Fruit fly (Drosophila melanogaster) whole organism, embryonic: ENCODE results near the gene CG11378.

Experiments
- ATbp ChIP-seq: fragments of 200-800 bp; sonication (Bioruptor generic); optimal IDR thresholded peaks from 2 replicates; lab custom pipeline; 2017; ENCODE audit warnings: missing biosample characterization, mild to moderate bottlenecking, missing genetic modification characterization, missing genetic modification reagents
- Awh ChIP-seq: fragments of 200-800 bp; sonication (Bioruptor generic); IDR thresholded peaks from 2 replicates; pipeline ENCODE4, ENCODE4 v1.3.6; 2022; ENCODE audit warnings: missing biosample characterization, missing genetic modification characterization
- CG10274 ChIP-seq: fragments of 200-800 bp; sonication (Bioruptor generic); optimal IDR thresholded peaks from 3 replicates; lab custom pipeline; 2017; ENCODE audit warnings: missing biosample characterization, mild to moderate bottlenecking, missing genetic modification characterization
- CG11085 ChIP-seq: fragments of 200-800 bp; sonication (Bioruptor generic); IDR thresholded peaks from 2 replicates; pipeline ENCODE4 v1.3.6; 2022; ENCODE audit warnings: missing biosample characterization, missing genetic modification characterization
- CG11456 ChIP-seq: fragments of 200-800 bp; sonication (Bioruptor generic); IDR thresholded peaks from 3 replicates; pipeline ENCODE4 v1.3.6; 2022; ENCODE audit warnings: missing biosample characterization, missing genetic modification characterization
- CG12299 ChIP-seq: fragments of 200-800 bp; sonication (Bioruptor generic); optimal IDR thresholded peaks from 2 replicates; lab custom pipeline; 2018; ENCODE audit warnings: missing biosample characterization, mild to moderate bottlenecking, missing genetic modification characterization
- CG15011 ChIP-seq: fragments of 200-800 bp; sonication (Bioruptor generic); optimal IDR thresholded peaks from 3 replicates; lab custom pipeline; 2018; ENCODE audit warnings: missing biosample characterization, mild to moderate bottlenecking, missing genetic modification characterization
- CG15479 ChIP-seq: fragments of 200-800 bp; sonication (Bioruptor generic); optimal IDR thresholded peaks from 3 replicates; lab custom pipeline; 2019; ENCODE audit warnings: missing biosample characterization, mild to moderate bottlenecking, missing genetic modification characterization, moderate library complexity
- CG16863 ChIP-seq: fragments of 200-800 bp; sonication (Bioruptor generic); optimal IDR thresholded peaks from 3 replicates; lab custom pipeline; 2016; ENCODE audit warnings: missing biosample characterization, missing genetic modification characterization
- CG17186 ChIP-seq: fragments of 200-800 bp; sonication (Bioruptor generic); optimal IDR thresholded peaks from 3 replicates; lab custom pipeline; 2017; ENCODE audit warnings: missing biosample characterization, missing genetic modification reagents, missing genetic modification characterization
- CG2875 ChIP-seq: fragments of 200-800 bp; sonication (Bioruptor generic); optimal IDR thresholded peaks from 2 replicates; lab custom pipeline; 2017; ENCODE audit warnings: missing biosample characterization, mild to moderate bottlenecking, missing genetic modification characterization, missing genetic modification reagents
- CG3163 ChIP-seq: fragments of 200-800 bp; sonication (Bioruptor generic); optimal IDR thresholded peaks from 3 replicates; lab custom pipeline; 2016; ENCODE audit warnings: missing biosample characterization, missing genetic modification characterization
- CG4404 ChIP-seq: fragments of 200-800 bp; sonication (Bioruptor generic); IDR thresholded peaks from 2 replicates; pipeline ENCODE4 v1.3.6; 2022; ENCODE audit warnings: missing biosample characterization, missing genetic modification characterization
- CG9437 ChIP-seq: fragments of 200-800 bp; sonication (Bioruptor generic); optimal IDR thresholded peaks from 2 replicates; lab custom pipeline; 2018; ENCODE audit warnings: missing biosample characterization, mild to moderate bottlenecking, missing genetic modification characterization
- Chrac-16 ChIP-seq: fragments of 200-800 bp; sonication (Bioruptor generic); optimal IDR thresholded peaks from 3 replicates; lab custom pipeline; 2016; ENCODE audit warnings: missing biosample characterization, missing genetic modification characterization
- Dref ChIP-seq: fragments of 200-800 bp; sonication (Bioruptor generic); IDR thresholded peaks from 2 replicates; pipeline ENCODE4 v1.3.6; 2022; ENCODE audit warnings: missing biosample characterization, missing genetic modification characterization
- Eip74EF ChIP-seq, 2 experiments: fragments of 200-800 bp in 1 of 2; fragments of >200 bp in 1 of 2; sonication (Bioruptor generic) in 1 of 2; optimal IDR thresholded peaks; 2 replicates each; lab custom pipeline; 2017 to 2019; ENCODE audit warnings: missing biosample characterization in 2 of 2, missing genetic modification characterization in 2 of 2, mild to moderate bottlenecking in 1 of 2, moderate library complexity in 1 of 2
- Fer2 ChIP-seq: fragments of 200-800 bp; sonication (Bioruptor generic); optimal IDR thresholded peaks from 2 replicates; lab custom pipeline; 2018; ENCODE audit warnings: missing biosample characterization, mild to moderate bottlenecking, missing genetic modification characterization, moderate library complexity
- Hmx ChIP-seq: fragments of 200-800 bp; sonication (Bioruptor generic); optimal IDR thresholded peaks from 2 replicates; lab custom pipeline; 2016; ENCODE audit warnings: missing biosample characterization, missing genetic modification characterization
- Lpt ChIP-seq: fragments of >200 bp; optimal IDR thresholded peaks from 2 replicates; lab custom pipeline; 2018; ENCODE audit warnings: missing biosample characterization, missing genetic modification characterization
- Meics ChIP-seq: fragments of 200-800 bp; sonication (Bioruptor generic); optimal IDR thresholded peaks from 2 replicates; lab custom pipeline; 2017; ENCODE audit warnings: missing biosample characterization, mild to moderate bottlenecking, missing genetic modification characterization
- NFAT ChIP-seq: fragments of 200-800 bp; sonication (Bioruptor generic); IDR thresholded peaks from 2 replicates; pipeline ENCODE4 v1.3.6; 2022; ENCODE audit warnings: missing biosample characterization, missing genetic modification characterization
- Opbp ChIP-seq: fragments of 200-800 bp; sonication (Bioruptor generic); IDR thresholded peaks from 3 replicates; pipeline ENCODE4 v1.3.6; 2022; ENCODE audit warnings: missing biosample characterization, missing genetic modification characterization; ENCODE audit not compliant: partially characterized antibody
- Rx ChIP-seq: fragments of 200-800 bp; sonication (Bioruptor generic); IDR thresholded peaks from 2 replicates; pipeline ENCODE4 v1.3.6; 2022; ENCODE audit warnings: missing biosample characterization, missing genetic modification characterization
- Scr ChIP-seq: fragments of 200-800 bp; sonication (Bioruptor generic); IDR thresholded peaks from 2 replicates; pipeline ENCODE4 v1.3.6; 2022; ENCODE audit warnings: missing biosample characterization, missing genetic modification characterization; ENCODE audit not compliant: partially characterized antibody
- Stat92E ChIP-seq, 3 experiments: fragments of >200 bp in 2 of 3; fragments of 200-800 bp in 1 of 3; sonication (Bioruptor generic) in 1 of 3; optimal IDR thresholded peaks; 2 replicates each; lab custom pipeline; 2017 to 2019; ENCODE audit warnings: missing biosample characterization in 3 of 3, missing genetic modification characterization in 3 of 3, mild to moderate bottlenecking in 1 of 3, moderate library complexity in 1 of 3
- Xrp1 ChIP-seq: fragments of 200-800 bp; sonication (Bioruptor generic); IDR thresholded peaks from 2 replicates; pipeline ENCODE4 v1.3.6; 2022; ENCODE audit warnings: missing biosample characterization, missing genetic modification characterization
- cato ChIP-seq: fragments of 200-800 bp; sonication (Bioruptor generic); optimal IDR thresholded peaks from 2 replicates; lab custom pipeline; 2016; ENCODE audit warnings: missing biosample characterization, missing genetic modification characterization, borderline replicate concordance
- chm ChIP-seq: fragments of 200-800 bp; sonication (Bioruptor generic); IDR thresholded peaks from 2 replicates; pipeline ENCODE4 v1.3.6; 2022; ENCODE audit warnings: missing biosample characterization, missing genetic modification characterization
- dmrt99B ChIP-seq: fragments of 200-800 bp; sonication (Bioruptor generic); optimal IDR thresholded peaks from 2 replicates; lab custom pipeline; 2018; ENCODE audit warnings: missing biosample characterization, mild to moderate bottlenecking, missing genetic modification characterization, moderate library complexity
- exex ChIP-seq: fragments of 200-800 bp; sonication (Bioruptor generic); optimal IDR thresholded peaks from 4 replicates; lab custom pipeline; 2018; ENCODE audit warnings: missing biosample characterization, mild to moderate bottlenecking, missing genetic modification characterization, moderate library complexity
- gcm2 ChIP-seq: fragments of 200-800 bp; sonication (Bioruptor generic); optimal IDR thresholded peaks from 2 replicates; lab custom pipeline; 2016; ENCODE audit warnings: missing biosample characterization, missing genetic modification characterization
- gsb-n ChIP-seq: fragments of 200-800 bp; sonication (Bioruptor generic); optimal IDR thresholded peaks from 3 replicates; lab custom pipeline; 2018; ENCODE audit warnings: missing biosample characterization, mild to moderate bottlenecking, missing genetic modification characterization
- h ChIP-seq: fragments of >200 bp; optimal IDR thresholded peaks from 2 replicates; lab custom pipeline; 2017
- ham ChIP-seq: fragments of 200-800 bp; sonication (Bioruptor generic); IDR thresholded peaks from 2 replicates; pipeline ENCODE4 v1.3.6; 2022; ENCODE audit warnings: missing biosample characterization, missing genetic modification characterization
- jigr1 ChIP-seq: fragments of 200-800 bp; sonication (Bioruptor generic); IDR thresholded peaks from 3 replicates; pipeline ENCODE4 v1.3.6; 2022; ENCODE audit warnings: missing biosample characterization, missing genetic modification characterization
- lab ChIP-seq: fragments of 200-800 bp; sonication (Bioruptor generic); optimal IDR thresholded peaks from 3 replicates; lab custom pipeline; 2017; ENCODE audit warnings: missing biosample characterization, missing genetic modification characterization, mild to moderate bottlenecking, moderate library complexity, missing genetic modification reagents
- mirr ChIP-seq: fragments of 200-800 bp; sonication (Bioruptor generic); optimal IDR thresholded peaks from 3 replicates; lab custom pipeline; 2018; ENCODE audit warnings: missing biosample characterization, mild to moderate bottlenecking, missing genetic modification characterization
- pnt ChIP-seq: fragments of 200-800 bp; sonication (Bioruptor generic); optimal IDR thresholded peaks from 3 replicates; lab custom pipeline; 2016; ENCODE audit warnings: missing biosample characterization, missing genetic modification characterization
- ranshi ChIP-seq: fragments of 200-800 bp; sonication (Bioruptor generic); IDR thresholded peaks from 2 replicates; pipeline ENCODE4 v1.3.6; 2022; ENCODE audit warnings: missing biosample characterization, missing genetic modification characterization
- salm ChIP-seq: fragments of 200-800 bp; sonication (Bioruptor generic); optimal IDR thresholded peaks from 2 replicates; lab custom pipeline; 2018; ENCODE audit warnings: missing biosample characterization, mild to moderate bottlenecking, missing genetic modification characterization
- sens ChIP-seq: fragments of 200-800 bp; sonication (Bioruptor generic); peaks from one replicate; lab custom pipeline; 2016; ENCODE audit warnings: missing biosample characterization, missing genetic modification characterization
- slou ChIP-seq: fragments of 200-800 bp; sonication (Bioruptor generic); optimal IDR thresholded peaks from 3 replicates; lab custom pipeline; 2016; ENCODE audit warnings: missing biosample characterization, missing genetic modification characterization
- sr ChIP-seq: fragments of 200-800 bp; sonication (Bioruptor generic); IDR thresholded peaks from 3 replicates; pipeline ENCODE4 v1.3.6; 2022; ENCODE audit warnings: missing biosample characterization, missing genetic modification characterization
- tll ChIP-seq, 2 experiments: fragments of 200-800 bp in 1 of 2; fragments of >200 bp in 1 of 2; sonication (Bioruptor generic) in 1 of 2; optimal IDR thresholded peaks; 2 replicates each; lab custom pipeline; 2017 to 2019; ENCODE audit warnings: missing biosample characterization in 2 of 2, missing genetic modification characterization in 2 of 2, mild to moderate bottlenecking in 1 of 2, moderate library complexity in 1 of 2
- tx ChIP-seq: fragments of 200-800 bp; sonication (Bioruptor generic); optimal IDR thresholded peaks from 2 replicates; lab custom pipeline; 2016; ENCODE audit warnings: missing biosample characterization, missing genetic modification characterization
- vnd ChIP-seq: fragments of 200-800 bp; sonication (Bioruptor generic); IDR thresholded peaks from 3 replicates; pipeline ENCODE4 v1.3.6; 2022; ENCODE audit warnings: missing biosample characterization, missing genetic modification characterization; ENCODE audit not compliant: partially characterized antibody

CG11378 gene

dm6 chrX:1129575-1130281 is 40.9 kb upstream of the CG11378 start (continued):
- TF ChIP-seq tx (GFP tag; lab: Kevin White, UChicago) (peak; percentile 17), slou (GFP tag; lab: Kevin White, UChicago) (no peak), Xrp1 (peak; percentile 76), pnt (peak; percentile 48), Awh (GFP tag; lab: Robert Waterston, UW) (peak; percentile 78), CG15011 (GFP tag; lab: Kevin White, UChicago) (peak; percentile 2), CG17186 (GFP tag; lab: Kevin White, UChicago) (no peak), mirr (GFP tag; lab: Kevin White, UChicago) (no peak), vnd (GFP tag; lab: Robert Waterston, UW) (no peak), sens (GFP tag; lab: Kevin White, UChicago) (peak; percentile 96), sr (GFP tag; lab: Robert Waterston, UW) (no peak), cato (GFP tag; lab: Kevin White, UChicago) (peak; percentile 8), CG9437 (peak; percentile 35), Hmx (GFP tag; lab: Kevin White, UChicago) (no peak), gcm2 (GFP tag; lab: Kevin White, UChicago) (peak; percentile 48), Opbp (no peak), CG11456 (GFP tag; lab: Robert Waterston, UW) (no peak), Rx (GFP tag; lab: Robert Waterston, UW) (peak; percentile 72), salm (peak; percentile 15), CG2875 (peak; percentile 70), h (lab: Kevin White, UChicago) (no peak), Eip74EF (GFP tag; optimal IDR thresholded peaks at IDR 0.05; lab: Kevin White, UChicago) (no peak), Chrac-16 (GFP tag; lab: Kevin White, UChicago) (peak; percentile 73)

- TF ChIP-seq ATbp (GFP tag; lab: Kevin White, UChicago) (no peak), CG15479 (GFP tag; lab: Kevin White, UChicago) (peak; percentile 55), Fer2 (no peak), salm (no peak), chm (GFP tag; lab: Robert Waterston, UW) (0 out of 2 replicates have a peak, but pooled peaks have one; percentile 48), CG4404 (GFP tag; lab: Robert Waterston, UW) (no peak), CG16863 (no peak), exex (tag; lab: Kevin White, UChicago) (no peak), lab (no peak), NFAT (GFP tag; lab: Robert Waterston, UW) (no peak), Meics (GFP tag; lab: Kevin White, UChicago) (no peak), CG12299 (tag; lab: Kevin White, UChicago) (no peak), CG3163 (GFP tag; lab: Kevin White, UChicago) (peak; percentile 45), ranshi (GFP tag; lab: Robert Waterston, UW) (no peak), jigr1 (no peak), slou (GFP tag; lab: Kevin White, UChicago) (no peak), ham (GFP tag; lab: Robert Waterston, UW) (no peak), Scr (GFP tag; lab: Robert Waterston, UW) (peak; percentile 13; the same call in 1 of the 2 replicates), Dref (no peak), gsb-n (tag; lab: Kevin White, UChicago) (no peak), dmrt99B (tag; lab: Kevin White, UChicago) (no peak), Lpt (GFP tag; lab: Kevin White, UChicago) (no peak), tll (GFP tag; optimal IDR thresholded peaks at IDR 0.05; lab: Kevin White, UChicago) (peak in 1 of 2 experiments; percentile 32), CG10274 (no peak), Stat92E (GFP tag; optimal IDR thresholded peaks at IDR 0.05; lab: Kevin White, UChicago) (no peak), CG11085 (no peak)
These were observed 36.3 kb upstream of the CG11378 start, which contains the start of gene CG3655 for dm6 chrX:1134053-1135005. Gene CG3655 (minus strand): TSS chrX:1134896.
